Fruit fly (Drosophila melanogaster): Measurements from ENCODE around the gene CG18746.

Gene CG18746

DNA sequence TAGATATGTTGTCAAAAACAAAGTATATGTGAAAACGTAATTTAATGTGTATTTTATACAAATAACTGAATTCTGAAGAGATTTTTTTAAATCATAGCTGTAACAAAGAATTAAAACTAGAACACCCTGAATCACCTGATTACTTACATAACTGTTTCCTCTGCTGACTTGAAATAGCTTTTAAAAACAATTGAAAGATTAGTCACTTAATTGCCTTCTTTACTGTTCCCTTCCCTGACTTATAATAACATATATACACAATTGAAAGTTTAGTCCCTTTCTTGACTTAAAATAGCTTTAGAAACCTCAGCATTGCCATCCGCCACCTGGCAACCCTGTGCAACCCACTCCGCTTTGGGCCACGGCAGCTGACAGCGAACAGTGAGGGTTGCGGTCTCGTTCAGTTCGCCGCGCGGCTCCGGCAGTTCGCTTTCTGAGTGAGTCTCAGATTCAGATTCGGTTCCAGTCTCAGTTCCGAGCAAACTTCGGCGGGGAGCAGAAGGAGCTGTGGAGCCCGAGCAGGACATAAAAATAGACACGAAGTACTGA lies 24.1 kb upstream of the CG18746 start, which contains the start of gene CG34384 (continued):
- TF ChIP-seq CG13775 (GFP tag; optimal IDR thresholded peaks at IDR 0.05) (peak; percentile 56), peb (GFP tag; IDR thresholded peaks at IDR 0.05) (no peak), HLH4C (GFP tag; IDR thresholded peaks at IDR 0.05; ENCODE audit: partially characterized antibody) (no peak), D19B (GFP tag; optimal IDR thresholded peaks at IDR 0.05) (peak; percentile 46), tap (tag; optimal IDR thresholded peaks at IDR 0.05) (peak; percentile 54), CG17186 (GFP tag; optimal IDR thresholded peaks at IDR 0.05) (no peak), CG2120 (GFP tag; optimal IDR thresholded peaks at IDR 0.05) (peak; percentile 77), sqz (GFP tag; optimal IDR thresholded peaks at IDR 0.05) (no peak), CG14014 (GFP tag; IDR thresholded peaks at IDR 0.05) (0 out of 2 replicates have a peak, but pooled peaks have one; percentile 11), jigr1 (GFP tag; IDR thresholded peaks at IDR 0.05) (no peak), disco-r (GFP tag; optimal IDR thresholded peaks at IDR 0.05) (peak; percentile 33), dmrt99B (tag; optimal IDR thresholded peaks at IDR 0.05) (peak; percentile 70), onecut (GFP tag; IDR thresholded peaks at IDR 0.05) (peak; percentile 49; the same call in 1 of the 2 replicates), Ets97D (GFP tag; optimal IDR thresholded peaks at IDR 0.05) (no peak), gro (GFP tag; optimal IDR thresholded peaks at IDR 0.05) (peak; percentile 24), twi (tag; optimal IDR thresholded peaks at IDR 0.05) (no peak), sens (GFP tag) (peak; percentile 88), unc-4 (GFP tag; IDR thresholded peaks at IDR 0.05; ENCODE audit: partially characterized antibody) (no peak), Tbp (GFP tag; optimal IDR thresholded peaks at IDR 0.05) (no peak), CG10565 (GFP tag; optimal IDR thresholded peaks at IDR 0.05) (no peak), CG8089 (GFP tag; optimal IDR thresholded peaks at IDR 0.05) (peak; percentile 8), Awh (GFP tag; IDR thresholded peaks at IDR 0.05) (no peak), CG17802 (tag; optimal IDR thresholded peaks at IDR 0.05) (no peak), Ptx1 (GFP tag; IDR thresholded peaks at IDR 0.05) (no peak; the same call in 1 of the 2 replicates), abd-A (tag; optimal IDR thresholded peaks at IDR 0.05) (peak; percentile 50), eyg (GFP tag; optimal IDR thresholded peaks at IDR 0.05) (no peak), D (optimal IDR thresholded peaks at IDR 0.05) (no peak), D (GFP tag; optimal IDR thresholded peaks at IDR 0.05) (peak; percentile 59), Kr (GFP tag; optimal IDR thresholded peaks at IDR 0.05) (no peak), tup (GFP tag; optimal IDR thresholded peaks at IDR 0.05) (no peak), bowl (GFP tag; IDR thresholded peaks at IDR 0.05) (no peak), emc (GFP tag; optimal IDR thresholded peaks at IDR 0.05) (peak; percentile 34), Six4 (GFP tag; optimal IDR thresholded peaks at IDR 0.05) (peak; percentile 39), CG1832 (GFP tag; optimal IDR thresholded peaks at IDR 0.05) (no peak), CG12942 (GFP tag; optimal IDR thresholded peaks at IDR 0.05) (peak; percentile 6), Meics (GFP tag; optimal IDR thresholded peaks at IDR 0.05) (peak; percentile 83), vvl (GFP tag; IDR thresholded peaks at IDR 0.05) (no peak), CG12104 (GFP tag; optimal IDR thresholded peaks at IDR 0.05) (peak; percentile 72), Hey (tag; optimal IDR thresholded peaks at IDR 0.05) (no peak), kay (GFP tag; optimal IDR thresholded peaks at IDR 0.05) (no peak), fd102C (GFP tag; optimal IDR thresholded peaks at IDR 0.05) (no peak), Bdp1 (GFP tag; optimal IDR thresholded peaks at IDR 0.05) (no peak), CG4617 (GFP tag; optimal IDR thresholded peaks at IDR 0.05; ENCODE audit: borderline replicate concordance) (no peak), NC2β (GFP tag; optimal IDR thresholded peaks at IDR 0.05) (peak; percentile 22), CG34224 (GFP tag; IDR thresholded peaks at IDR 0.05; ENCODE audit: partially characterized antibody) (no peak), CG10654 (GFP tag; optimal IDR thresholded peaks at IDR 0.05) (peak; percentile 21), CG6254 (GFP tag; optimal IDR thresholded peaks at IDR 0.05) (peak; percentile 28), Abd-B (GFP tag; optimal IDR thresholded peaks at IDR 0.05) (no peak), ase (GFP tag; IDR thresholded peaks at IDR 0.05) (0 out of 3 replicates have a peak, but pooled peaks have one; percentile 42), tx (GFP tag; optimal IDR thresholded peaks at IDR 0.05) (peak; percentile 14), CG2202 (tag; optimal IDR thresholded peaks at IDR 0.05) (no peak)
